Worm (Caenorhabditis elegans) whole organism, L4/young adult: ENCODE data around the gene fbxb-6.

Source experiments
- dao-5 ChIP-seq: sonication (generic microtip); optimal IDR thresholded peaks from 2 replicates; lab custom pipeline; 2016; ENCODE audit warnings: missing genotype, missing genetic modification characterization, moderate library complexity, missing compliant biosample characterization
- him-1 ChIP-seq: sonication (generic microtip); optimal IDR thresholded peaks from 2 replicates; lab custom pipeline; 2016; ENCODE audit warnings: missing genotype, missing genetic modification reagents, missing genetic modification characterization, missing compliant biosample characterization

DNA sequence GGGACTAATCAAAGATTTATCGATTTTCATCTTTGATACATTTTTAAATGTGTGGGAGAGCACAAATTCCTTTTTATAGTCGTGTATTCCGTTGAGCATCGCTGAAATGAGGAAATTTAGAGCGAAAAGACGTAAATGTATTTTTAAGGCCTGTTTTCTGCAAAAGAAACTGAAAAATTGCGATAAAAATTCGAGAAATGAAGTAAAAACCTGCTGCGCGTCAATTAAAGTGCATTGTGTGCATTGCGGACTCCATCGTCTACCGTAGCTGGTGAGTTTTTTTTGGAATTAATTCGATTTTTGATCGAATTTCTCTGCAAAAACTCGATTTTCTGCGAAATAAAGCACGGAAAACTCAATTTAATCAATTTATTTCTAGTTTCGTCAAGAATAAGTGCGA, 25.3 kb upstream of the fbxb-6 start, which contains the start of gene bath-19:
- TF ChIP-seq him-1: no peak
- no peak for TF ChIP-seq dao-5 (tag; lab: Kevin White, UChicago)
